Fruit fly (Drosophila melanogaster) whole organism, wandering third instar larva: ENCODE measurements around the gene Swt1.

Experiments used
- CrebA ChIP-seq: fragments of 200-800 bp; sonication (Bioruptor generic); optimal IDR thresholded peaks from 2 replicates; lab custom pipeline; 2016; ENCODE audit warnings: missing biosample characterization, mild to moderate bottlenecking, missing genetic modification characterization, borderline replicate concordance
- fru ChIP-seq: fragments of 200-800 bp; sonication (Bioruptor generic); optimal IDR thresholded peaks from 3 replicates; lab custom pipeline; 2016; ENCODE audit warnings: missing biosample characterization, mild to moderate bottlenecking, missing genetic modification characterization
- pan ChIP-seq: fragments of >200 bp; optimal IDR thresholded peaks from 2 replicates; lab custom pipeline; 2017
- psq ChIP-seq: fragments of 200-800 bp; sonication (Bioruptor generic); optimal IDR thresholded peaks from 3 replicates; lab custom pipeline; 2017; ENCODE audit warnings: missing biosample characterization, mild to moderate bottlenecking, missing genetic modification characterization, moderate library complexity
- rgr ChIP-seq: fragments of 200-800 bp; sonication (Bioruptor generic); optimal IDR thresholded peaks from 3 replicates; lab custom pipeline; 2016; ENCODE audit warnings: missing biosample characterization, mild to moderate bottlenecking, missing genetic modification characterization

DNA sequence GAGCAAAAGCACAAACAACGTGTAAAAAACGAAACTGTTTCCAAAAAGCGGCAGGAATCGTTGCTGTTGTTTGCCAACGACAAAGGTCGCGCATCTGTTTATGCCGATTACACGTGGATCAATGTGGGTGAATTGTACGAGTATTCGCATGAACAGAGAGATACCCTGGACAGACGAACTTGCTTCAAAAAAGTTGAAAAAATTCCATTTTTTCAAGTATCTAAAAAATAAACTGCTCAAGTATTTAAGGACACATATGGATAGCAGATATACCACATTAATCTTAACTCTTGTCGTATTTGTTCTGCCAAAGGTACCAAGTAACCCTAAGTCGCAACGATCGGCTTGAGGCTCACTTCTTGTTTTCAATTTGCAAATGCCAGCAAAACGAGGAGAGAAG is 49.6 kb upstream of the Swt1 start:
- TF ChIP-seq pan (lab: Kevin White, UChicago) (no peak), rgr (GFP tag; lab: Kevin White, UChicago) (no peak), psq (GFP tag; lab: Kevin White, UChicago) (no peak), CrebA (GFP tag; lab: Kevin White, UChicago) (no peak), fru (GFP tag; lab: Kevin White, UChicago) (no peak)
